Fruit fly (Drosophila melanogaster): ENCODE measurements around the gene Ets98B.

- TF ChIP-seq CG8478 (optimal IDR thresholded peaks at IDR 0.05) (no peak), CTCF (optimal IDR thresholded peaks at IDR 0.05) (no peak)
These were observed at the start of gene Ets98B for dm6 chr3R:27736367-27737005.

Measured in S2 (cell line).